Worm (Caenorhabditis elegans) whole organism, L1 larva: ENCODE measurements around the gene egl-4.

ENCODE experiments used
- C04F5.9 ChIP-seq: sonication (generic microtip); optimal IDR thresholded peaks from 2 replicates; lab custom pipeline; 2016; ENCODE audit warnings: missing genetic modification characterization, missing compliant biosample characterization
- C16A3.4 ChIP-seq: fragments of 150-350 bp; optimal IDR thresholded peaks from 2 replicates; lab custom pipeline; 2014; ENCODE audit warnings: missing biosample characterization, missing genetic modification characterization
- C34B4.2 ChIP-seq: sonication (generic microtip); optimal IDR thresholded peaks from 2 replicates; lab custom pipeline; 2017; ENCODE audit warnings: mild to moderate bottlenecking, missing genetic modification characterization, missing compliant biosample characterization
- F16B12.6 ChIP-seq: fragments of 150-350 bp; optimal IDR thresholded peaks from 2 replicates; lab custom pipeline; 2014; ENCODE audit warnings: missing biosample characterization, missing genetic modification characterization
- Y116A8C.19 ChIP-seq: sonication (generic microtip); optimal IDR thresholded peaks from 2 replicates; lab custom pipeline; 2016; ENCODE audit warnings: missing compliant biosample characterization, missing genetic modification characterization, borderline replicate concordance
- ama-1 ChIP-seq: fragments of 150-350 bp; optimal IDR thresholded peaks from 2 replicates; lab custom pipeline; 2014
- blmp-1 ChIP-seq: fragments of 150-350 bp; optimal IDR thresholded peaks from 2 replicates; lab custom pipeline; 2014; ENCODE audit warnings: missing biosample characterization, missing genetic modification characterization
- ceh-63 ChIP-seq: fragments of 200-800 bp; sonication (Bioruptor generic); optimal IDR thresholded peaks from 2 replicates; lab custom pipeline; 2018; ENCODE audit warnings: mild to moderate bottlenecking, missing genetic modification characterization, missing compliant biosample characterization
- dpl-1 ChIP-seq, 3 experiments: fragments of 150-350 bp in 2 of 3; sonication (generic microtip) in 1 of 3; optimal IDR thresholded peaks; 2 replicates each; lab custom pipeline; 2014 to 2017; ENCODE audit warnings: missing biosample characterization in 3 of 3, missing genetic modification characterization in 3 of 3, missing genetic modification reagents in 3 of 3
- dsc-1 ChIP-seq: sonication (generic microtip); optimal IDR thresholded peaks from 2 replicates; lab custom pipeline; 2016; ENCODE audit warnings: mild to moderate bottlenecking, missing genetic modification characterization, missing compliant biosample characterization
- egl-27 ChIP-seq, 2 experiments: fragments of 150-350 bp in 1 of 2; sonication (generic microtip); optimal IDR thresholded peaks; 3 replicates each; lab custom pipeline; 2017 to 2018; ENCODE audit warnings: missing biosample characterization in 2 of 2, missing genetic modification characterization in 2 of 2, missing genetic modification reagents in 2 of 2
- elt-2 ChIP-seq: sonication (generic microtip); optimal IDR thresholded peaks from 2 replicates; lab custom pipeline; 2016; ENCODE audit warnings: missing genetic modification characterization, mild to moderate bottlenecking, inconsistent platforms, missing compliant biosample characterization, missing genetic modification reagents
- ets-5 ChIP-seq: fragments of 200-800 bp; sonication (Bioruptor generic); IDR thresholded peaks from 2 replicates; pipeline ENCODE4 v1.3.6; 2022; ENCODE audit warnings: missing genetic modification characterization, missing compliant biosample characterization
- fkh-4 ChIP-seq: sonication (generic microtip); optimal IDR thresholded peaks from 2 replicates; lab custom pipeline; 2016; ENCODE audit warnings: missing compliant biosample characterization, missing genetic modification characterization, borderline replicate concordance
- fos-1 ChIP-seq: fragments of 150-350 bp; optimal IDR thresholded peaks from 2 replicates; lab custom pipeline; 2014; ENCODE audit warnings: missing biosample characterization, missing genetic modification characterization
- grh-1 ChIP-seq: fragments of 200-800 bp; sonication (Bioruptor generic); IDR thresholded peaks from 2 replicates; pipeline ENCODE4 v1.3.6; 2022; ENCODE audit warnings: missing genetic modification reagents, missing genetic modification characterization, missing compliant biosample characterization
- jun-1 ChIP-seq: fragments of 150-350 bp; optimal IDR thresholded peaks from 2 replicates; lab custom pipeline; 2014; ENCODE audit warnings: missing biosample characterization, missing genetic modification reagents, missing genetic modification characterization
- lin-14 ChIP-seq: fragments of 200-800 bp; sonication (Bioruptor generic); optimal IDR thresholded peaks from 2 replicates; lab custom pipeline; 2018; ENCODE audit warnings: mild to moderate bottlenecking, missing genetic modification characterization, moderate library complexity, missing compliant biosample characterization
- lin-35 ChIP-seq, 2 experiments: fragments of 150-350 bp; optimal IDR thresholded peaks; 2 replicates each; lab custom pipeline; 2014; ENCODE audit warnings: missing biosample characterization in 2 of 2, missing genetic modification characterization in 2 of 2, missing genetic modification reagents in 2 of 2
- lir-3 ChIP-seq: sonication (generic microtip); optimal IDR thresholded peaks from 2 replicates; lab custom pipeline; 2016; ENCODE audit warnings: mild to moderate bottlenecking, missing genetic modification characterization, moderate library complexity, missing compliant biosample characterization; ENCODE audit not compliant: poor library complexity
- lsy-2 ChIP-seq, 2 experiments: fragments of 150-350 bp; optimal IDR thresholded peaks; 2 replicates each; lab custom pipeline; 2014; ENCODE audit warnings: missing biosample characterization in 2 of 2, missing genetic modification characterization in 2 of 2
- mab-9 ChIP-seq: fragments of 200-800 bp; sonication (Bioruptor generic); IDR thresholded peaks from 2 replicates; pipeline ENCODE4 v1.3.6; 2022; ENCODE audit warnings: missing genetic modification reagents, missing genetic modification characterization, missing compliant biosample characterization
- mdl-1 ChIP-seq, 2 experiments: fragments of 150-350 bp; optimal IDR thresholded peaks; 2 replicates each; lab custom pipeline; 2014 to 2017; ENCODE audit warnings: missing biosample characterization in 2 of 2, missing genetic modification characterization in 2 of 2, inconsistent platforms in 1 of 2
- mep-1 ChIP-seq: fragments of 150-350 bp; optimal IDR thresholded peaks from 2 replicates; lab custom pipeline; 2014; ENCODE audit warnings: missing biosample characterization, missing genetic modification characterization
- nhr-19 ChIP-seq: fragments of 200-800 bp; sonication (Bioruptor generic); conservative IDR thresholded peaks from 2 replicates; pipeline ENCODE4 v1.3.6; 2022; ENCODE audit warnings: missing genetic modification characterization, missing compliant biosample characterization
- nhr-20 ChIP-seq: sonication (generic microtip); optimal IDR thresholded peaks from 2 replicates; lab custom pipeline; 2016; ENCODE audit warnings: mild to moderate bottlenecking, missing genetic modification characterization, missing compliant biosample characterization
- nhr-71 ChIP-seq: sonication (generic microtip); optimal IDR thresholded peaks from 2 replicates; lab custom pipeline; 2016; ENCODE audit warnings: mild to moderate bottlenecking, missing genetic modification characterization, moderate library complexity, missing compliant biosample characterization
- nhr-85 ChIP-seq: sonication (generic microtip); peaks from one replicate; lab custom pipeline; 2016; ENCODE audit warnings: missing genetic modification characterization, inconsistent platforms, missing compliant biosample characterization
- nhr-90 ChIP-seq: sonication (generic microtip); optimal IDR thresholded peaks from 2 replicates; lab custom pipeline; 2016; ENCODE audit warnings: mild to moderate bottlenecking, missing genetic modification characterization, missing compliant biosample characterization; ENCODE audit not compliant: poor library complexity
- pqm-1 ChIP-seq: sonication (generic microtip); optimal IDR thresholded peaks from 3 replicates; lab custom pipeline; 2017; ENCODE audit warnings: missing biosample characterization, missing genetic modification characterization
- rnt-1 ChIP-seq: sonication (generic microtip); optimal IDR thresholded peaks from 2 replicates; lab custom pipeline; 2016; ENCODE audit warnings: mild to moderate bottlenecking, missing genetic modification characterization, moderate library complexity, missing compliant biosample characterization
- skn-1 ChIP-seq: fragments of 150-350 bp; optimal IDR thresholded peaks from 2 replicates; lab custom pipeline; 2014; ENCODE audit warnings: missing biosample characterization, missing genetic modification characterization
- snu-23 ChIP-seq: sonication (generic microtip); optimal IDR thresholded peaks from 2 replicates; lab custom pipeline; 2016; ENCODE audit warnings: missing genetic modification characterization, missing compliant biosample characterization
- swsn-7 ChIP-seq: sonication (generic microtip); optimal IDR thresholded peaks from 2 replicates; lab custom pipeline; 2016; ENCODE audit warnings: missing genetic modification characterization, missing compliant biosample characterization
- tlp-1 ChIP-seq: fragments of 150-350 bp; optimal IDR thresholded peaks from 2 replicates; lab custom pipeline; 2014; ENCODE audit warnings: missing biosample characterization, missing genetic modification characterization
- unc-30 ChIP-seq: sonication (generic microtip); optimal IDR thresholded peaks from 2 replicates; lab custom pipeline; 2017; ENCODE audit warnings: missing biosample characterization, missing genetic modification characterization
- unc-62 ChIP-seq: fragments of 150-350 bp; optimal IDR thresholded peaks from 2 replicates; lab custom pipeline; 2014; ENCODE audit warnings: missing biosample characterization, missing genetic modification reagents, missing genetic modification characterization
- ztf-11 ChIP-seq, 2 experiments: sonication (generic microtip); optimal IDR thresholded peaks; 2 replicates each; lab custom pipeline; 2016 to 2017; ENCODE audit warnings: missing genetic modification characterization in 2 of 2, missing biosample characterization in 1 of 2, missing compliant biosample characterization in 1 of 2

Gene egl-4

DNA sequence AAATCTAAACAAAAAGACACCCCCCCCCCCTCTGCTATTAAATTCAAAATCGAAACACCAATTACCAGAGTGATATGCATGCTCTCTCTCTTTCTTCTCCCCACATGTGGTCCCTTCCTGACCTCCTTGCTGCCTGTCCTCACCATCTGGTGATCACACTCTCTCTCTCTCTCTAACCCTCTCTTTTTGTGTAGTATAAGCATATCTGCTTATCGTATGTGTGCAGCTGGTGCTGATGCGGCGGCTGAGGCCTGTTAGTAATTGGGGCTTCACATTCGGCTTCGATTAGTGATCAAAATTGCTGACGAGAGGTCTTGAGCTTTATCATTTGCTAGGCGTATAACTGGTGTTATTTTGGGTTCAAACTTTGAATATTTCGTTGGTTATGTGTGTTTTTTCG lies 47.2 kb downstream of the egl-4 start:
- TF ChIP-seq fkh-4 (tag; lab: Kevin White, UChicago): peak; percentile 83
- TF ChIP-seq elt-2 (tag; lab: Kevin White, UChicago): no peak
- no peak for TF ChIP-seq nhr-90 (tag; lab: Kevin White, UChicago)
- TF ChIP-seq rnt-1 (tag; lab: Kevin White, UChicago): peak; percentile 6
- TF ChIP-seq unc-62 (GFP tag; lab: Kevin White, UChicago): no peak
- TF ChIP-seq ets-5 (GFP tag; lab: Robert Waterston, UW): no peak
- peak; percentile 97 for TF ChIP-seq dsc-1
- TF ChIP-seq ztf-11 (tag; optimal IDR thresholded peaks at IDR 0.05; lab: Kevin White, UChicago): peak in 1 of 2 experiments; percentile 31
- no peak for TF ChIP-seq C34B4.2 (tag; lab: Kevin White, UChicago)

DNA sequence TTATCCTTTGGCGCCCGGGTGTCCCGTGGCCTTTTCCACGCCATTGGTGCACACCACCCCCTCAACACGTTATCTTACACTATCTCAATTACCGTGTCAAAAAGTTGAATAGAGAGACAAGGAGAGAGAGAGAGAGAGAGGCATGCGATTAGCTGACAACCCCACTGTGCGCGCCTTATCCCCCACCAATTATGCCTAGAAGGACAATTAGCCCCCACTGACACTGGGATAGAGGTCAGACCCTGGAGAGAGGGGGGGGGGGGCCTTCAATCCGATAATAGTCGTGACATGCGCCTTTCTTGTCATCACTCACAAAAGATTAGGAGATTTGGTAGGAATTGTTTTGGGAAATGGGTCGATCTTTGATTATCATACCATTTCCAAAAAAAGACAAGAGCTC lies 48.3 kb downstream of the egl-4 start:
- TF ChIP-seq unc-30 (tag; lab: Kevin White, UChicago) (no peak), skn-1 (tag; lab: Kevin White, UChicago) (no peak), mab-9 (GFP tag; lab: Robert Waterston, UW) (0 out of 2 replicates have a peak, but pooled peaks have one; percentile 8), lin-14 (GFP tag; lab: Kevin White, UChicago) (peak; percentile 8), nhr-85 (tag; lab: Kevin White, UChicago) (peak; percentile 69)

DNA sequence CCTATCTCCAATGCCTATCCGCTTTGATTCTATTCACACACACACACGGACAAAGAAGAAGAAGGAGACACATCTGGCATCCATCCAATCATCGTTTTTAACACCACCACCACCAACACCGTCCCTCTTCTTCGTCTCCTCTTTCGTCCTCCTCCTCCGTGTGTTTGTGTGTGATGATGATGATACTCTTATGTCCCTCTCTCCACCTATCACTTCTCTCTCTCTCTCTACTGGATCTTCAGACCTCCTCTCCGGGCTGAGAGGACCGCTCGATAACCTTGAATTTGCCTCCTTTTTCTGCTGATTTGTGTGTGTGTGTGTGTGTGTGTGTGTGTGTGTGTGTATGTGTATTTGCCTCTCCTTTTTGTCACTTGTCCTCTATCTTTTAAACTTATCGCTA lies 53.1 kb downstream of the egl-4 start:
- no peak for TF ChIP-seq pqm-1 (tag; lab: Kevin White, UChicago)
- TF ChIP-seq nhr-85 (tag; lab: Kevin White, UChicago): peak; percentile 84
- TF ChIP-seq swsn-7 (tag; lab: Kevin White, UChicago): peak; percentile 21
- peak; percentile 1 for TF ChIP-seq blmp-1
- peak in 1 of 2 experiments; percentile 15 for TF ChIP-seq lin-35 (GFP tag; optimal IDR thresholded peaks at IDR 0.05; lab: Kevin White, UChicago)
- TF ChIP-seq rnt-1 (tag; lab: Kevin White, UChicago): peak; percentile 17
- TF ChIP-seq nhr-71 (tag; lab: Kevin White, UChicago): peak; percentile 47
- TF ChIP-seq lir-3 (tag; lab: Kevin White, UChicago): no peak
- TF ChIP-seq fos-1 (tag; lab: Kevin White, UChicago): no peak
- TF ChIP-seq lin-14 (GFP tag; lab: Kevin White, UChicago): peak; percentile 64
- TF ChIP-seq nhr-90 (tag; lab: Kevin White, UChicago): peak; percentile 27
- peak; percentile 75 for TF ChIP-seq dsc-1
- no peak for TF ChIP-seq C16A3.4
- peak; percentile 10 for TF ChIP-seq fkh-4 (tag; lab: Kevin White, UChicago)
- peak; percentile 60 for TF ChIP-seq snu-23 (GFP tag; lab: Kevin White, UChicago)
- peak; percentile 32 for TF ChIP-seq nhr-20
- TF ChIP-seq jun-1 (tag; lab: Kevin White, UChicago): no peak
- no peak for TF ChIP-seq F16B12.6 (tag; lab: Kevin White, UChicago)
- TF ChIP-seq lsy-2 (tag; optimal IDR thresholded peaks at IDR 0.05; lab: Kevin White, UChicago): peak in 1 of 2 experiments; percentile 27
- peak; percentile 41 for TF ChIP-seq mep-1 (tag; lab: Kevin White, UChicago)
- TF ChIP-seq C04F5.9: no peak

DNA sequence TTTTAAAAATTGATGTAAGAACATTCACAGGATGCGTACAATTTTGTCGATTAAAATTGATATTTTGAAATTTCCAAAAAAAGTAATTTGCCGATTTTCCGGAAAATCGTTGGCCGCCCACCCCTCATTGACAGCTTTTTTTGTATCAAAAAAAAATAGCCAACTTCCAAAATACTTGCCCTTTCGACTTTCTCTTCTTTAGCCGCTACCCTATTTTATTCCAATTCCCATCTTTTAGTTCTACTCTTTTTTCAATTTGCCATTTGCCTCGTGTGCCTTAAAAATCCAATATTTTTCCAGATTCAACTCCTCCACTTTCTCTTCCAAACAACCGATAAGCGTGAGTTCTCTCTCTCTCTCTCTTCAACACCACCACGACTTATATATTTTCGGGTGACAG lies 54.2 kb downstream of the egl-4 start, which contains the start of gene egl-18:
egl-18 (plus strand) TSS at position 301 of the 400 bp plus-strand sequence.
- TF ChIP-seq Y116A8C.19 (tag; lab: Kevin White, UChicago): no peak
- TF ChIP-seq fkh-4 (tag; lab: Kevin White, UChicago): no peak
- TF ChIP-seq ama-1 (lab: Kevin White, UChicago): no peak
- no peak for TF ChIP-seq nhr-71 (tag; lab: Kevin White, UChicago)
- no peak for TF ChIP-seq mdl-1 (tag; optimal IDR thresholded peaks at IDR 0.05; lab: Kevin White, UChicago)
- no peak for TF ChIP-seq dpl-1 (GFP tag; optimal IDR thresholded peaks at IDR 0.05; lab: Kevin White, UChicago)
- no peak for TF ChIP-seq tlp-1 (tag; lab: Kevin White, UChicago)
- no peak for TF ChIP-seq rnt-1 (tag; lab: Kevin White, UChicago)
- no peak for TF ChIP-seq ets-5 (GFP tag; lab: Robert Waterston, UW)
- no peak for TF ChIP-seq blmp-1
- no peak for TF ChIP-seq grh-1 (GFP tag; lab: Robert Waterston, UW)
- no peak for TF ChIP-seq nhr-19 (GFP tag; lab: Robert Waterston, UW)
- TF ChIP-seq egl-27 (tag; optimal IDR thresholded peaks at IDR 0.05; lab: Kevin White, UChicago): no peak
- no peak for TF ChIP-seq ceh-63 (GFP tag; lab: Kevin White, UChicago)
- TF ChIP-seq, all 84 proteins: peak for 0
